Fruit fly (Drosophila melanogaster): ENCODE measurements around the gene CG43061.
A peak's percentile ranks its signal among the peaks of the same experiment; 100 is the strongest.
"Not testable (repeated sequence)": the region's sequence is repeated elsewhere in the genome, so short reads cannot be mapped to it uniquely, and the experiment has no call there.

Gene CG43061

DNA sequence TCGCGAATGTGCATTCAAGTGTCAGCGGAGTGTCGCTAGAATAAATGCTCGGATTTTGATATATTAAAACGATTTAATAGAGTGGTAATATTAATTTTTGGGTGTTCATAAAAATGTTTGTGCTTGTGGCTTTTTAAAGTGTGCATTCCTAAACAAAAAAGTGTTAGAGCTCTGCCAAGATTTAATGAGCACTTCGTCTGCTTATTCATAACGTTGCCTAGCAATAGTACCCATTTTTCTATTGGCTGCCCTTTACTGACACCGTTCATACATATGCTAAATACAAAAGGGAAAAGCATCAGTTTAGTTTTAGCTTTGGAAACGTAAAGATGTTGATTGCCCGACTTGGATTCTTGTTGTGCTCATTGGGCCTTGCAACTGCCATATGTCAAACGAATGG, at the start of gene CG43061:
Gene CG43061, plus strand, starts transcription at position 301 of the 400 bp plus-strand sequence.
- not testable (repeated sequence) for TF ChIP-seq EcR (GFP tag; optimal IDR thresholded peaks at IDR 0.05); CG8478 (optimal IDR thresholded peaks at IDR 0.05); usp (GFP tag; optimal IDR thresholded peaks at IDR 0.05)

DNA sequence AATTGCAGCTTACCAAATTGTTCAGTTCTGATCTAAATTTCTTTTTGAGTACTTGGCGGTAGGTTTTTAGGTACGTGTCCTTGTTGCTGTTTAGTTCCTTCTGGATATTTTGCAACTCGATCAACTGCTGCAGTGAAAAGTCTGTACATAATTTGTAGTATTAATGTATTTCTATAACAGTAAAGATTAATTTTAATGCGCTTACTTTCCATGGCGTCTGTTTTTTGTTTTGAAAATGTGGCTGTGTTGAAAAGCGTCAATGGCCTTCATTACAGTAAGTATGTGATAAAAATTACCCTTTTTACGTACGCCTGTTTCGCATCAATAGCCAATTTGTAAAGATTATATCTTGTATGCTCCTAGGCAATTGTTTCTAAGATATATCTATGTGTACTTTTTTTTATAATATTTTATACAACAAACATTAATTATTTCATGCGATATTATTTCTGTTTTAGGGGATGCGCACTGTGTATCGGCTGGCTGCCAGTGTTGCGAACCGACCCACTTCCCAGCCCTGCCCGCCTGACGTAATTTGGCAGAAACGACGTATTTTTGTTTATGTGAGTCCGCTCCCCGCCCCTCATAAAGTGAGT, 48.3 kb upstream of the CG43061 start, which contains the start of the genes Kmn2 and CG2698:
Gene Kmn2, minus strand, starts transcription at position 236 of the 596 bp plus-strand sequence.
Gene CG2698, plus strand, starts transcription at position 489 of the 596 bp plus-strand sequence.
- TF ChIP-seq Dll (optimal IDR thresholded peaks at IDR 0.05): no peak
- no peak for TF ChIP-seq psq (optimal IDR thresholded peaks at IDR 0.05)
- TF ChIP-seq CG8478 (optimal IDR thresholded peaks at IDR 0.05): no peak
- TF ChIP-seq usp (GFP tag; optimal IDR thresholded peaks at IDR 0.05): no peak
- no peak for TF ChIP-seq pan (optimal IDR thresholded peaks at IDR 0.05)
- no peak for TF ChIP-seq EcR (GFP tag; optimal IDR thresholded peaks at IDR 0.05)

DNA sequence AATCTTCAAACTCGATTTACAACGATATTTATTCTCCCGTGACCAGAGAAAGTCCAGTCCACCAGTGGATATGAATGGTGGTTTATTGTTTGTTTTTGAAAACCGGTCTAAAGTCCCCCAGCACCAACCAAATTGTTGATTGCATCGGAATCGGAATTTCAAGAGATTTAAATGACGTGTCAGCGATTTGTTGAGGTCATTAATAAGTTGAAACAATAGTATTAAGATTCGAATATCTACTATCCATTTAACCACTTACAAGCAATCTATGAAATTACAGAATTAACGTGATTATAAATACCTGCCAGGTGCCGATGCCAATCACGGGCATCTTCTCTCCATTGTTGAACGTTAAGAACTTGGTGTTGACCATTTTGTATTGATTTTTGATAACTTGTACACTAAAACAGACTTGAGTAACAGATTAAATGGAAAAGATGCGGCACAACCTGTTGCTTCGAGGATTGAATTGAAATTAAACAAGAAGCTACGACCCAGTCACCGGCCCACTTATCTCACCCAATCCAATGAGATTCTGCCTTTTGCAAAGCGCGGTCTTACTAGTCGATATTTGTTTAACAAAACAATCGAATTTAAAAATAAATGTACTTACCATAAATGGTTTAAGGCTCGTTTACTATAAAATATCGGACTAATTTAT, 41.7 kb upstream of the CG43061 start, which contains the start of gene CG2767:
Gene CG2767, minus strand, starts transcription at position 516 of the 661 bp plus-strand sequence.
- TF ChIP-seq pan (optimal IDR thresholded peaks at IDR 0.05) (no peak), usp (GFP tag; optimal IDR thresholded peaks at IDR 0.05) (no peak), CG8478 (optimal IDR thresholded peaks at IDR 0.05) (no peak), Dll (optimal IDR thresholded peaks at IDR 0.05) (no peak), psq (optimal IDR thresholded peaks at IDR 0.05) (no peak), EcR (GFP tag; optimal IDR thresholded peaks at IDR 0.05) (no peak)

DNA sequence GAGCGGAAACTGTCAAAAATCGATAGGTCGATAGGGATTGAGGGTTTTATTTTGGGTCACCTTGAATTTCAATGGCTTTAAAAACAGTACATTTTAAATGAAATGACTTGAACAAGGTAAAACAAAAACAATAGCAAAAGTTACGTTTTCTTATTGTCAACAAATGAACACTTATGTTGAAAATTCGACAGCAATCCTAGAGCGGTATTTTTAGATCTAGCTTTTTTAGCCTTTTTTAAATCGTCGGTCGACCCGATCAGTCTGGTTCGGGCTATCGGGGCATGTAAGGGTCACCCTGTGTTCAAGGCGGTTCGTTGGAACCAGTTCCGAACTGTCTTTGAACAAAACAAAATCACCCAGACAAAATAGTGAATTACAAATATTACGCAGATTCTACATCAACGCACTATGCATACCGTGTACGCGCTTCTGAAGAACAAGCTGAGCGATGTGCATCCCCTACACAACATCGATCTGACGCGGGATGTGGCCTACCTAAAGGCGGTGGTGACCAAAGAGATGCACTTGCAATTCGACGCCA, 40.3 kb upstream of the CG43061 start, which contains the start of the genes CG11052 and CG3223:
Gene CG11052, minus strand, starts transcription at position 218 of the 541 bp plus-strand sequence.
Gene CG3223, plus strand, starts transcription at position 321 of the 541 bp plus-strand sequence.
- TF ChIP-seq EcR (GFP tag; optimal IDR thresholded peaks at IDR 0.05): no peak
- no peak for TF ChIP-seq psq (optimal IDR thresholded peaks at IDR 0.05)
- no peak for TF ChIP-seq usp (GFP tag; optimal IDR thresholded peaks at IDR 0.05)
- TF ChIP-seq CG8478 (optimal IDR thresholded peaks at IDR 0.05): no peak
- TF ChIP-seq Dll (optimal IDR thresholded peaks at IDR 0.05): no peak
- no peak for TF ChIP-seq pan (optimal IDR thresholded peaks at IDR 0.05)

DNA sequence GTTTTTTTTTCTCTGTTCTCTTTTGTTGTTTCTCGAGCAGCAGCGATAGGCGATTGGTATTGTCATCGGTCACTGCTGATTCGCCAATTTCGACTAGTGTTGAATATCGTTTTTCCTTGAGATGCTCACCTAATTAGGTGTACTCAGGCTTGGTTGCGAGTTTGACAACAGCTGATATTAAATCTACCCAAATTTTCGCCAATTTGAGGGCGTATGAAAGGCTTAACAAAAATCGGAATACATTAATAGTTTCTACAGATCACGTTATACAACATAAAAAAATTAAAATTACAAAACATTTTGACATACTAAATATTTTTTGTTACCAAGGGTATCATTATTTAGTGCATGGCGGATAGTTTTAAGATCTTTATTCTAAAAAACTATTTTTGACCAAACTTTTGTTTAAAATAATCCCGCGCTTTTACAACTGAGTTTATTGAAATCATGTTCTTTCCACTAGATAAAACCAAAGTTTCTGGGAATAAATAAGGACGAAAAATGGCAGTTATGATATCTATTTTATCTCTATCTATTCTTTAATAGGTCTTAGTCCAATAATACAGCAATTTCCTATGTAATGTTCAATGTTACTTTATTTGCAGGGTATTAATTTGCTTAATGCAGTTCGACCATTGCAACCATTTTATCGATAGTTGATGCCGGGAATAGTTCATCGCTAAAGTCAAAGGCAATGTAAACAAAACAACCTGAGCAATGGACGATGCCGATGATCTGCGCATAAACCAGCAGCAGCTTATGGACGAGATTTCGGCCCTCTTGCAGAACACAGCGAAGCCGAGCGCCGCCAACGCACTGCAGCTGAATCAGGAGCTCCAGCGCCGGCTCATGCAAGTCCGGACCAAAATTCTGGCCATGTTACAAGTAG, 36.1 kb upstream of the CG43061 start, which contains the start of the genes CG10435 and Pbp95:
Gene CG10435, minus strand, starts transcription at position 81 of the 889 bp plus-strand sequence.
Gene Pbp95, plus strand, starts transcription at position 671 of the 889 bp plus-strand sequence.
- TF ChIP-seq psq (optimal IDR thresholded peaks at IDR 0.05) (no peak), pan (optimal IDR thresholded peaks at IDR 0.05) (peak; percentile 71), EcR (GFP tag; optimal IDR thresholded peaks at IDR 0.05) (no peak), CG8478 (optimal IDR thresholded peaks at IDR 0.05) (no peak), usp (GFP tag; optimal IDR thresholded peaks at IDR 0.05) (no peak)

DNA sequence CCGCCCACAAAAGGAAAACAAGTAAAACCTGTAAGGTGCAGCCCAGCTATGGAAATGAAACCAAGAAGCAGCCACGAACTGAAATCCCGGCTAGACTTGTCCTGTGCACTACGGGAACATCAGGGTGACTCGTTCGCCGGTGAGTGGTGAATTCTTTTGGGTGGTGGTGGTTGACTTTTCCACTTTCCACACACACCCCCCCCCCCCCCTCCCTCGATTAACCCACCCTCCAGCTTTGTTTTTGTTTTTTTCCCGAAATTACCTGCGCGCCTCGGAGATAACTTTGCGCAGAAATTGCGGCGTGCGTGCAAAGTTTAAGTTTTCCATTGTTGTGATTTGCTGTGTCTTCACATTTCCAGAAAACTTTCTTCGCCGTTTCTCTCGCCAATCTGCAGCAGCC, 23.0 kb upstream of the CG43061 start:
- no peak for TF ChIP-seq pan (optimal IDR thresholded peaks at IDR 0.05)
- no peak for TF ChIP-seq CG8478 (optimal IDR thresholded peaks at IDR 0.05)
- no peak for TF ChIP-seq usp (GFP tag; optimal IDR thresholded peaks at IDR 0.05)
- TF ChIP-seq EcR (GFP tag; optimal IDR thresholded peaks at IDR 0.05): no peak
- no peak for TF ChIP-seq psq (optimal IDR thresholded peaks at IDR 0.05)
- TF ChIP-seq Dll (optimal IDR thresholded peaks at IDR 0.05): no peak

DNA sequence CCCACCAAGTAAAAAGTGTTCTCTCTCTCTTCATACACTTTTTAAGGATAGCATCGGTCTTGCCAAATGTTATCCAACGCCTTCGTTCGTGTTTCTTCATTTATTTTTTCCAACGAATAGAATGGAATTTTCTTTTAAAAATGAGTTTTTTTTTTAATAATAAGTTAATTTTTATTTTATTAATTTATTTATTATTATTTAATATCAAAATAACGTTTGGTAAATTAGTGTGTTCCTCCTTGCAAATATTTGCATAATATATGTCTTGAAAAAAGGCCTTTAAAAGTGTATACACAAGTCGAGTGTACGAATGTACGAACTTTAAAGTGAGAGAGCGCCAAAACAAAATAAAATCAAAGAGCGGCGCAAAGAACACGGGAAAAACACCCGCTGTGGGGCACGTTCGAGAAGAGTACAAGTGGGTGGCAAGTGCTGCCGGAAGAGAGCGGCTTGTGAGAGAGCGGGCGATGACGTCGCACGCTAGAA, 22.2 kb upstream of the CG43061 start:
- TF ChIP-seq pan (optimal IDR thresholded peaks at IDR 0.05) (no peak), Dll (optimal IDR thresholded peaks at IDR 0.05) (peak; percentile 63), EcR (GFP tag; optimal IDR thresholded peaks at IDR 0.05) (no peak), psq (optimal IDR thresholded peaks at IDR 0.05) (no peak), CG8478 (optimal IDR thresholded peaks at IDR 0.05) (no peak), usp (GFP tag; optimal IDR thresholded peaks at IDR 0.05) (no peak)

DNA sequence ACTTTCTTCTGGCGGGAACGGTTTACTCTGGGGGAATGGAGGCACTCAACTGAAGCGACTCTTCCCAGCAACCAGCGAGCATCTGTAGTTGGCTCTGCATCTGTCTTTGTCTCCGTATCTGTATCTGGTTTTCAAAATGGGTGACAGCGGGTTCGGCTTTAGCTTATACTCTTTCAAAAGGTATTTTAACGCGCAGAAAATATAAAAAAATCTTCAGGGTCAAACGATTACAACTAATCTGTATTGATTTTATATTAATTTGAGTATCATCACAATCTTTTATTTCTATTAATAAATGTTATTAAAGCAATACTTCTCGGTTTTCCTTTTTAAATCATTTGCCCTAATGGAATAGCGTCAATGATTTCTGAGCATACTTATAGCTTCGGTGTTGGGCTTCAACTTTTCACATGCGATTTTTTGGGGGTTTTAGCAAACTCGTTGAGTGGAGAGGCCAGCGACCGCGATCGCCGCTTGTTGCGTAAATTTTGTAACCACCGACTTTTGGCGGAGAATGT, 19.9 kb upstream of the CG43061 start, which contains the start of gene ImpE3:
Gene ImpE3, minus strand, starts transcription at position 51 of the 518 bp plus-strand sequence.
- TF ChIP-seq EcR (GFP tag; optimal IDR thresholded peaks at IDR 0.05) (no peak), pan (optimal IDR thresholded peaks at IDR 0.05) (no peak), CG8478 (optimal IDR thresholded peaks at IDR 0.05) (no peak), Dll (optimal IDR thresholded peaks at IDR 0.05) (no peak)

DNA sequence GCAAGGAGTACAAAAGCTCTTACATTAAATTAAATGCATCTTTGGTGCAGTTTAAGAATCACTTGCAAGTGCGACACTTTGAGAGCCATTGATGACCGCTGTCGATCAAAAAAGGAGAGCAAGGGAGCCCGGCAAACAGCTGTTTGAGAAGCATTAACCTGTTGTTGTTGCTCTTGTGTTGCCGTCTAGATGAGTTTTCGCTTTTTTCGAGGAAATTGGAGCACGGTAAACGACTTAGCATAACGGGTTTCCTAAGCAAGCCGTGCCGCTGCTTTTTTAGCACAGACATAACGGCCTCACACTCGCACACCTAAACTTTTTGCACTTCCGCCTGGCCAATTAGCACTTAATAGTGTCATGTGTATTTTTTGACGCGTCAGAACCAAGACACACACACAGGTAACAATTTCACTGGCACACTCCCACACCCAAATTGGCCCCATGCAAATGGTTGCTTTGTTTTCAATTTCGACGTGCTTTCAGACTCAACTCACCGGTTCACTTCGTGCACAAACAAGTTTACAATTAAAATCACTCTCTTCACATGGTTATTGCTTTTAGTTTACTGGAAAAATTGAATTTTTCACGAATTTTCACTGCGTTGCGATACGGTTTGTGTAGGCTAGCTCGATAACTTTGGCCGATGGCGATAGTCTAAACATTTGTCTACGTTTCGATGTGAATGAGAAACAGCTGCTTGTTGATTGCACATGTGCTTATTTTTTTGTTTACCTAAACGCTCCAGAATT, 19.1 kb upstream of the CG43061 start, which contains the start of the genes CG10903 and CG2747:
Gene CG10903, plus strand, starts transcription at position 261 of the 749 bp plus-strand sequence.
Gene CG2747, minus strand, starts transcription at position 640 of the 749 bp plus-strand sequence.
- TF ChIP-seq EcR (GFP tag; optimal IDR thresholded peaks at IDR 0.05): no peak
- no peak for TF ChIP-seq pan (optimal IDR thresholded peaks at IDR 0.05)
- no peak for TF ChIP-seq Dll (optimal IDR thresholded peaks at IDR 0.05)
- no peak for TF ChIP-seq CG8478 (optimal IDR thresholded peaks at IDR 0.05)
- no peak for TF ChIP-seq usp (GFP tag; optimal IDR thresholded peaks at IDR 0.05)
- no peak for TF ChIP-seq psq (optimal IDR thresholded peaks at IDR 0.05)

DNA sequence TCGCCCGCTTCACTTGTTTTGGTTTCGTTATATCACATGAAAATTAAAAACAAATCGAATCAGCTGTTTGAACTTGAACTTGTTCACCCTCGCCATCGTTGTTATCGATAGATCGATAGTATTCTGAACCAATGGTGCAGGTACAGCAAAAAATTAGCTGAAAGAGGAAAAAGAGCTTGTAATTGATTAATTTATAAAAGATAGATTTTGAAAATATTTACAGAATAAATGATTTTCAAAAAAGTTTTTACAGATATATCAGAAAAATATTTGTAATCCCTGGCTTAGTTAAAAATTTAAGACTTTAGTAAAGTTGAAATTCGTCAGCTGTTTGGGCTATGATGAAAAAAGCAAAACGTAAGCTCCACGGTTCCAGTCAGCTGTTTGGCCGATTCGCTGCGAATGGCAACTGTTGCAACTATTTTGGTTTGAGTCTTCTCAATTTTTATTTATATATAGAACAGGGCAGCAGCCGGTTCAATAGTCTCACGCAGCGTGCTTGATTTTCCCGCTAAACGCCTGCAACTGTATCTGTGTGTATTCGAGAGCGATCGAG, 16.5 kb upstream of the CG43061 start, which contains the start of the genes CG11035 and unc-45:
Gene CG11035, minus strand, starts transcription at position 87 of the 556 bp plus-strand sequence.
Gene unc-45, plus strand, starts transcription at position 379 of the 556 bp plus-strand sequence.
- TF ChIP-seq CG8478 (optimal IDR thresholded peaks at IDR 0.05) (no peak), Dll (optimal IDR thresholded peaks at IDR 0.05) (no peak), EcR (GFP tag; optimal IDR thresholded peaks at IDR 0.05) (no peak), usp (GFP tag; optimal IDR thresholded peaks at IDR 0.05) (no peak), pan (optimal IDR thresholded peaks at IDR 0.05) (no peak), psq (optimal IDR thresholded peaks at IDR 0.05) (no peak)

Data from whole organism.